Fruit fly (Drosophila melanogaster): ENCODE data around the gene snu.

Gene snu

DNA sequence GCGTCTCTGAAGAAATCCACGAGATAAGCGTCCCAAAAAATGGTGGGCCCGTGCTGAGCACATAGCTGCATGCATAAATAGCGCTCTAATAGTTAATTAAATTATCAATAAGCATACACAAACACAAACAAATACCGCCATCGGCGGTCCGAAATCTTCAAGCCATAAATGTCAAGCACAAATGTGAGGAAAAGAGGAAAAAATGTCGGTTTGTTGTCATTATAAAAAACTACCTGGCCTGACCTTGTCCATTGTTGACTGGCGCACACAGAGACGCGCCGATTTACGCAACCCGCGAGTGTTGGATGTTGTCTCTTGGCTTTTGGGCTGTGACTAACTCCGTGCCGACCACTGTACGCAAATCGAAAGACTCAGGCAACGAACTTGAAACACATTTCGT, 13.1 kb downstream of the snu start:
- no peak for TF ChIP-seq psq (optimal IDR thresholded peaks at IDR 0.05)
- TF ChIP-seq pan (optimal IDR thresholded peaks at IDR 0.05) = no peak
- no peak for TF ChIP-seq usp (GFP tag; optimal IDR thresholded peaks at IDR 0.05)
- no peak for TF ChIP-seq Dll (optimal IDR thresholded peaks at IDR 0.05)
- no peak for TF ChIP-seq CG8478 (optimal IDR thresholded peaks at IDR 0.05)
- no peak for TF ChIP-seq EcR (GFP tag; optimal IDR thresholded peaks at IDR 0.05)

DNA sequence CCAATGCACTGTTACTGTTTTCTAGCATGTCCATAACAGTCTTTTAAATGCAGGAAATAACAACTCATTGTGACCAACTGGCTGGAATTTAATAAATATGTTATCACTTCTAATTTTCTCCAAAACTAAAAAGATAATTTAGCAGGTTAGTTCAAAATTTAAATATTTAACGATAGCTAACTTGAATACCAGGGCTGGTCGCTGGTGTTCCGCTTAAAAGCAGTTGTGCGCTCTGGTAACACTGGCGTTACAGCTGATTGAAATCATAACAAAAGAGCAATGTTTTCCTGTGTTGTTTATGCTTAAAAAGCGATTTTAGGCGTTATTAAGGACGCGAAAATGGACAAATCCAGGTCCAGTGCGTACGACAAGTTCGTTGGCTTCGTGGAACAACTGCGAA, 21.2 kb downstream of the snu start, which contains the start of gene htt:
TSS of gene htt (plus strand) at position 250 of the 400 bp plus-strand sequence.
- TF ChIP-seq Dll (optimal IDR thresholded peaks at IDR 0.05) (no peak), pan (optimal IDR thresholded peaks at IDR 0.05) (no peak), CG8478 (optimal IDR thresholded peaks at IDR 0.05) (no peak), psq (optimal IDR thresholded peaks at IDR 0.05) (no peak), EcR (GFP tag; optimal IDR thresholded peaks at IDR 0.05) (no peak), usp (GFP tag; optimal IDR thresholded peaks at IDR 0.05) (no peak)

dm6 chr3R:28744682-28745081, 69.8 kb downstream of the snu start, which contains the start of gene AstA-R2:
AstA-R2 (minus strand) TSS chr3R:28744782.
- TF ChIP-seq Dll (optimal IDR thresholded peaks at IDR 0.05) (no peak), EcR (GFP tag; optimal IDR thresholded peaks at IDR 0.05) (no peak), psq (optimal IDR thresholded peaks at IDR 0.05) (no peak), CG8478 (optimal IDR thresholded peaks at IDR 0.05) (no peak), usp (GFP tag; optimal IDR thresholded peaks at IDR 0.05) (no peak), pan (optimal IDR thresholded peaks at IDR 0.05) (no peak)
